Fruit fly (Drosophila melanogaster) whole organism, embryonic: Measurements from ENCODE around the gene MED15.

Experiments used
- C15 ChIP-seq: fragments of 200-800 bp; sonication (Bioruptor generic); IDR thresholded peaks from 3 replicates; pipeline ENCODE4 v1.3.6; 2022; ENCODE audit warnings: missing biosample characterization, missing genetic modification characterization
- CG1024 ChIP-seq: fragments of 200-800 bp; sonication (Bioruptor generic); IDR thresholded peaks from 2 replicates; pipeline ENCODE4 v1.3.6; 2022; ENCODE audit warnings: missing biosample characterization, missing genetic modification characterization
- CG10321 ChIP-seq: fragments of 200-800 bp; sonication (Bioruptor generic); IDR thresholded peaks from 2 replicates; pipeline ENCODE4 v1.3.6; 2022; ENCODE audit warnings: missing biosample characterization, missing genetic modification characterization
- CG10462 ChIP-seq: fragments of 200-800 bp; sonication (Bioruptor generic); optimal IDR thresholded peaks from 2 replicates; lab custom pipeline; 2016; ENCODE audit warnings: missing biosample characterization, missing genetic modification characterization
- CG10565 ChIP-seq: fragments of 200-800 bp; sonication (Bioruptor generic); optimal IDR thresholded peaks from 3 replicates; lab custom pipeline; 2016; ENCODE audit warnings: missing biosample characterization, mild to moderate bottlenecking, missing genetic modification characterization
- CG10654 ChIP-seq: fragments of 200-800 bp; sonication (Bioruptor generic); optimal IDR thresholded peaks from 2 replicates; lab custom pipeline; 2016; ENCODE audit warnings: missing biosample characterization, missing genetic modification characterization
- CG12942 ChIP-seq: fragments of 200-800 bp; sonication (Bioruptor generic); optimal IDR thresholded peaks from 3 replicates; lab custom pipeline; 2016; ENCODE audit warnings: missing biosample characterization, missing genetic modification characterization
- CG13287 ChIP-seq: fragments of 200-800 bp; sonication (Bioruptor generic); IDR thresholded peaks from 2 replicates; pipeline ENCODE4 v1.3.6; 2022; ENCODE audit warnings: missing biosample characterization, missing genetic modification characterization; ENCODE audit not compliant: partially characterized antibody
- CG1529 ChIP-seq: fragments of 200-800 bp; sonication (Bioruptor generic); optimal IDR thresholded peaks from 3 replicates; lab custom pipeline; 2018; ENCODE audit warnings: missing biosample characterization, missing genetic modification characterization
- CG15601 ChIP-seq: fragments of 200-800 bp; sonication (Bioruptor generic); optimal IDR thresholded peaks from 3 replicates; lab custom pipeline; 2019; ENCODE audit warnings: missing biosample characterization, mild to moderate bottlenecking, missing genetic modification characterization, moderate library complexity
- CG1602 ChIP-seq: fragments of 200-800 bp; sonication (Bioruptor generic); optimal IDR thresholded peaks from 3 replicates; lab custom pipeline; 2016; ENCODE audit warnings: missing biosample characterization, missing genetic modification characterization
- CG17328 ChIP-seq: fragments of 200-800 bp; sonication (Bioruptor generic); IDR thresholded peaks from 2 replicates; pipeline ENCODE4 v1.3.6; 2022; ENCODE audit warnings: missing biosample characterization, missing genetic modification characterization
- CG2875 ChIP-seq: fragments of 200-800 bp; sonication (Bioruptor generic); optimal IDR thresholded peaks from 2 replicates; lab custom pipeline; 2017; ENCODE audit warnings: missing biosample characterization, mild to moderate bottlenecking, missing genetic modification characterization, missing genetic modification reagents
- CG30020 ChIP-seq: fragments of 200-800 bp; optimal IDR thresholded peaks from 2 replicates; lab custom pipeline; 2019; ENCODE audit warnings: missing biosample characterization, mild to moderate bottlenecking, missing genetic modification characterization, moderate library complexity
- CG34376 ChIP-seq: fragments of 200-800 bp; sonication (Bioruptor generic); optimal IDR thresholded peaks from 2 replicates; lab custom pipeline; 2018; ENCODE audit warnings: missing biosample characterization, mild to moderate bottlenecking, missing genetic modification characterization
- CG42726 ChIP-seq: fragments of 200-800 bp; sonication (Bioruptor generic); IDR thresholded peaks from 2 replicates; pipeline ENCODE4 v1.3.6; 2022; ENCODE audit warnings: missing biosample characterization, missing genetic modification characterization; ENCODE audit not compliant: partially characterized antibody
- CG4328 ChIP-seq: fragments of 200-800 bp; sonication (Bioruptor generic); optimal IDR thresholded peaks from 3 replicates; lab custom pipeline; 2017; ENCODE audit warnings: missing biosample characterization, missing genetic modification reagents, missing genetic modification characterization
- CG6854 ChIP-seq: fragments of 200-800 bp; sonication (Bioruptor generic); optimal IDR thresholded peaks from 3 replicates; lab custom pipeline; 2017; ENCODE audit warnings: missing biosample characterization, mild to moderate bottlenecking, missing genetic modification characterization
- CG9437 ChIP-seq: fragments of 200-800 bp; sonication (Bioruptor generic); optimal IDR thresholded peaks from 2 replicates; lab custom pipeline; 2018; ENCODE audit warnings: missing biosample characterization, mild to moderate bottlenecking, missing genetic modification characterization
- Chrac-16 ChIP-seq: fragments of 200-800 bp; sonication (Bioruptor generic); optimal IDR thresholded peaks from 3 replicates; lab custom pipeline; 2016; ENCODE audit warnings: missing biosample characterization, missing genetic modification characterization
- E2f2 ChIP-seq: fragments of 200-800 bp; sonication (Bioruptor generic); IDR thresholded peaks from 2 replicates; pipeline ENCODE4 v1.3.6; 2022; ENCODE audit warnings: missing biosample characterization, missing genetic modification characterization
- ERR ChIP-seq: fragments of 200-800 bp; sonication (Bioruptor generic); optimal IDR thresholded peaks from 2 replicates; lab custom pipeline; 2016; ENCODE audit warnings: missing biosample characterization, missing genetic modification characterization
- HmgD ChIP-seq: fragments of 200-800 bp; sonication (Bioruptor generic); optimal IDR thresholded peaks from 3 replicates; lab custom pipeline; 2016; ENCODE audit warnings: missing biosample characterization, missing genetic modification characterization
- HmgZ ChIP-seq: fragments of 200-800 bp; sonication (Bioruptor generic); optimal IDR thresholded peaks from 2 replicates; lab custom pipeline; 2018; ENCODE audit warnings: missing biosample characterization, mild to moderate bottlenecking, missing genetic modification characterization
- Mes4 ChIP-seq: fragments of 200-800 bp; sonication (Bioruptor generic); optimal IDR thresholded peaks from 2 replicates; lab custom pipeline; 2016; ENCODE audit warnings: missing biosample characterization, missing genetic modification characterization
- NfI ChIP-seq: fragments of 200-800 bp; sonication (Bioruptor generic); optimal IDR thresholded peaks from 3 replicates; lab custom pipeline; 2018; ENCODE audit warnings: missing biosample characterization, mild to moderate bottlenecking, missing genetic modification characterization, moderate library complexity
- Xrp1 ChIP-seq: fragments of 200-800 bp; sonication (Bioruptor generic); IDR thresholded peaks from 2 replicates; pipeline ENCODE4 v1.3.6; 2022; ENCODE audit warnings: missing biosample characterization, missing genetic modification characterization
- abd-A ChIP-seq: fragments of 200-800 bp; sonication (Bioruptor generic); optimal IDR thresholded peaks from 3 replicates; lab custom pipeline; 2019; ENCODE audit warnings: missing biosample characterization, mild to moderate bottlenecking, missing genetic modification characterization, moderate library complexity
- bbx ChIP-seq: fragments of 200-800 bp; sonication (Bioruptor generic); IDR thresholded peaks from 2 replicates; pipeline ENCODE4 v1.3.6; 2022; ENCODE audit warnings: missing biosample characterization, missing genetic modification characterization; ENCODE audit not compliant: partially characterized antibody
- crc ChIP-seq: fragments of 200-800 bp; sonication (Bioruptor generic); optimal IDR thresholded peaks from 2 replicates; lab custom pipeline; 2016; ENCODE audit warnings: missing biosample characterization, missing genetic modification characterization
- crol ChIP-seq: fragments of 200-800 bp; sonication (Bioruptor generic); IDR thresholded peaks from 2 replicates; pipeline ENCODE4 v1.3.6; 2022; ENCODE audit warnings: missing biosample characterization, missing genetic modification characterization
- da ChIP-seq: fragments of 200-800 bp; sonication (Bioruptor generic); optimal IDR thresholded peaks from 2 replicates; lab custom pipeline; 2016; ENCODE audit warnings: missing biosample characterization, missing genetic modification characterization
- dati ChIP-seq: fragments of 200-800 bp; sonication (Bioruptor generic); IDR thresholded peaks from 2 replicates; pipeline ENCODE4 v1.3.6; 2022; ENCODE audit warnings: missing biosample characterization, missing genetic modification characterization
- dimm ChIP-seq: fragments of 200-800 bp; sonication (Bioruptor generic); IDR thresholded peaks from 2 replicates; pipeline ENCODE4 v1.3.6; 2022; ENCODE audit warnings: missing biosample characterization, missing genetic modification characterization
- dmrt99B ChIP-seq: fragments of 200-800 bp; sonication (Bioruptor generic); optimal IDR thresholded peaks from 2 replicates; lab custom pipeline; 2018; ENCODE audit warnings: missing biosample characterization, mild to moderate bottlenecking, missing genetic modification characterization, moderate library complexity
- emc ChIP-seq: fragments of 200-800 bp; sonication (Bioruptor generic); optimal IDR thresholded peaks from 2 replicates; lab custom pipeline; 2016; ENCODE audit warnings: missing biosample characterization, missing genetic modification characterization
- ftz-f1 ChIP-seq: fragments of 200-800 bp; sonication (Bioruptor generic); optimal IDR thresholded peaks from 2 replicates; lab custom pipeline; 2016; ENCODE audit warnings: missing biosample characterization, missing genetic modification characterization
- gem ChIP-seq: fragments of 200-800 bp; sonication (Bioruptor generic); optimal IDR thresholded peaks from 2 replicates; lab custom pipeline; 2019; ENCODE audit warnings: missing biosample characterization, mild to moderate bottlenecking, missing genetic modification characterization, moderate library complexity
- gfzf ChIP-seq: fragments of 200-800 bp; sonication (Bioruptor generic); optimal IDR thresholded peaks from 2 replicates; lab custom pipeline; 2016; ENCODE audit warnings: missing biosample characterization, mild to moderate bottlenecking, missing genetic modification characterization, moderate library complexity
- ken ChIP-seq: fragments of 200-800 bp; sonication (Bioruptor generic); IDR thresholded peaks from 3 replicates; pipeline ENCODE4 v1.3.6; 2022; ENCODE audit warnings: missing biosample characterization, missing genetic modification characterization
- lbe ChIP-seq: fragments of 200-800 bp; sonication (Bioruptor generic); optimal IDR thresholded peaks from 2 replicates; lab custom pipeline; 2016; ENCODE audit warnings: missing biosample characterization, mild to moderate bottlenecking, missing genetic modification characterization
- lilli ChIP-seq: fragments of 200-800 bp; sonication (Bioruptor generic); optimal IDR thresholded peaks from 3 replicates; lab custom pipeline; 2016; ENCODE audit warnings: missing biosample characterization, missing genetic modification characterization
- nerfin-1 ChIP-seq: fragments of 200-800 bp; sonication (Bioruptor generic); optimal IDR thresholded peaks from 3 replicates; lab custom pipeline; 2019; ENCODE audit warnings: missing biosample characterization, mild to moderate bottlenecking, missing genetic modification characterization, moderate library complexity
- nom ChIP-seq: fragments of 200-800 bp; sonication (Bioruptor generic); optimal IDR thresholded peaks from 2 replicates; lab custom pipeline; 2017; ENCODE audit warnings: missing biosample characterization, missing genetic modification characterization, mild to moderate bottlenecking, moderate library complexity, missing genetic modification reagents
- p53 ChIP-seq: fragments of 200-800 bp; sonication (Bioruptor generic); optimal IDR thresholded peaks from 2 replicates; lab custom pipeline; 2016; ENCODE audit warnings: missing biosample characterization, missing genetic modification characterization
- peb ChIP-seq: fragments of 200-800 bp; sonication (Bioruptor generic); IDR thresholded peaks from 2 replicates; pipeline ENCODE4 v1.3.6; 2022; ENCODE audit warnings: missing biosample characterization, missing genetic modification characterization
- sens ChIP-seq: fragments of 200-800 bp; sonication (Bioruptor generic); peaks from one replicate; lab custom pipeline; 2016; ENCODE audit warnings: missing biosample characterization, missing genetic modification characterization
- sqz ChIP-seq: fragments of 200-800 bp; sonication (Bioruptor generic); optimal IDR thresholded peaks from 3 replicates; lab custom pipeline; 2018; ENCODE audit warnings: missing biosample characterization, mild to moderate bottlenecking, missing genetic modification characterization
- stwl ChIP-seq: fragments of 200-800 bp; sonication (Bioruptor generic); optimal IDR thresholded peaks from 3 replicates; lab custom pipeline; 2018; ENCODE audit warnings: missing biosample characterization, mild to moderate bottlenecking, missing genetic modification characterization, moderate library complexity
- yki ChIP-seq: fragments of >200 bp; optimal IDR thresholded peaks from 3 replicates; lab custom pipeline; 2018
- zen2 ChIP-seq: fragments of 200-800 bp; sonication (Bioruptor generic); IDR thresholded peaks from 3 replicates; pipeline ENCODE4 v1.3.6; 2022; ENCODE audit warnings: missing biosample characterization, missing genetic modification characterization; ENCODE audit not compliant: partially characterized antibody

MED15 gene

DNA sequence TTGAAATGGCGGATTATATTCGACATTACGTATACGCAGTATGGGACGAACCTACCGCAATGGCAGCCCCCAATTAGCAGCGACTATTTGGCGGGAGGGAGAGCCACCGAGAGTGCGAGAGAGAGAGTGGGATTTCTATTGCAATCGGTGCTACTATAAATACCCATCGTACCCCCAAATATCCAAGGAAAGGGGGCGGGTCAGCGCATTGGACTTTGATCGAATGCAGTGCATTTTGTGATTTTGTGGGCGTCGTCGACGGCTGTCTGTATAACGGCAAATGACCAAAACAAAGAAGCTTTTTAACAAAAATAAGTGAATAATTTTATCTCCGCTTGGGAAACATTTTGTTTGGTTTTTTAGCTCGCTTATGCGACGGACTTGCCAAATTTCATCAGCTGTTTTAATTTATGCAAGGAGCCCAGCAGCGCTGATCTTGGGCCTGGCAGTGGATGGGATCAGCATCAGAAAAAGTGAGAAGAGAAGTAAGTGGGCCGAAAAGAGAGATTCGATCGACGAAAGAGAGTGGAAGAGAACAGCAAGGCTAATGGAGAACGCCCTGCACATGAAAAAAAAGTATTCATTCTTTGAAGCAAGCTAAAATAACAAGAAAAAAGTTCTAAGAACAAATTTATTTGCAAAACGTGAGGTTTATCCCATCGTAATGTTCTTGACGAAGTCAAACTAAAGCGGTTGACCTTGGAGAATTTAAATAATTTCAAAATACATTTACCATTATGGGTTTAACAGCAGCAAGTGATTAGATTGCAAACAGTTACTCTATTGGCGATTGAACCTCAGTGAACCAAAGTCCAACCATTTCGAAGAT is 15.1 kb downstream of the MED15 start (continued):
- TF ChIP-seq crc (GFP tag; lab: Kevin White, UChicago) = no peak
- TF ChIP-seq peb (GFP tag; lab: Robert Waterston, UW) = no peak
- no peak for TF ChIP-seq ftz-f1
- no peak for TF ChIP-seq p53 (GFP tag; lab: Kevin White, UChicago)
- no peak for TF ChIP-seq CG6854
- no peak for TF ChIP-seq C15 (GFP tag; lab: Robert Waterston, UW)
- no peak for TF ChIP-seq zen2 (GFP tag; lab: Robert Waterston, UW)
- no peak for TF ChIP-seq bbx (GFP tag; lab: Robert Waterston, UW)
- TF ChIP-seq CG4328 (GFP tag; lab: Kevin White, UChicago) = no peak
- no peak for TF ChIP-seq emc
- no peak for TF ChIP-seq crol (GFP tag; lab: Robert Waterston, UW)
- TF ChIP-seq dimm = no peak
- peak; percentile 38 for TF ChIP-seq ERR (GFP tag; lab: Kevin White, UChicago)
- TF ChIP-seq lbe (GFP tag; lab: Kevin White, UChicago) = no peak
- no peak for TF ChIP-seq Mes4 (GFP tag; lab: Kevin White, UChicago)
- no peak for TF ChIP-seq stwl (tag; lab: Kevin White, UChicago)
- TF ChIP-seq abd-A (tag; lab: Kevin White, UChicago) = no peak
- no peak for TF ChIP-seq Chrac-16
- TF ChIP-seq CG15601 = no peak
- TF ChIP-seq Xrp1 (GFP tag; lab: Robert Waterston, UW) = no peak
- no peak for TF ChIP-seq CG13287 (GFP tag; lab: Robert Waterston, UW)
- TF ChIP-seq CG1024 (GFP tag; lab: Robert Waterston, UW) = no peak
- peak; percentile 16 for TF ChIP-seq CG9437 (GFP tag; lab: Kevin White, UChicago)
- peak; percentile 16; the same call in 1 of the 2 replicates for TF ChIP-seq E2f2 (GFP tag; lab: Robert Waterston, UW)
- no peak for TF ChIP-seq CG12942 (GFP tag; lab: Kevin White, UChicago)
- no peak for TF ChIP-seq sqz (GFP tag; lab: Kevin White, UChicago)
- TF ChIP-seq CG10321 (GFP tag; lab: Robert Waterston, UW) = no peak
- TF ChIP-seq CG10654 (GFP tag; lab: Kevin White, UChicago) = no peak
- peak; percentile 66 for TF ChIP-seq gem (tag; lab: Kevin White, UChicago)
- peak; percentile 1 for TF ChIP-seq CG1602 (GFP tag; lab: Kevin White, UChicago)
- TF ChIP-seq CG30020 = no peak
- no peak for TF ChIP-seq da (GFP tag; lab: Kevin White, UChicago)
- no peak for TF ChIP-seq CG10565 (GFP tag; lab: Kevin White, UChicago)
- peak; percentile 52 for TF ChIP-seq nom (GFP tag; lab: Kevin White, UChicago)
- no peak for TF ChIP-seq dati
- TF ChIP-seq ken = no peak
- no peak for TF ChIP-seq CG34376 (GFP tag; lab: Kevin White, UChicago)
- no peak for TF ChIP-seq CG10462
- TF ChIP-seq nerfin-1 (tag; lab: Kevin White, UChicago) = no peak
- no peak for TF ChIP-seq lilli (GFP tag; lab: Kevin White, UChicago)
- TF ChIP-seq NfI (GFP tag; lab: Kevin White, UChicago) = no peak
- peak; percentile 45 for TF ChIP-seq dmrt99B
- no peak for TF ChIP-seq gfzf (GFP tag; lab: Kevin White, UChicago)
- TF ChIP-seq yki (lab: Kevin White, UChicago) = no peak
- no peak for TF ChIP-seq CG2875
- no peak for TF ChIP-seq HmgZ
- no peak for TF ChIP-seq CG17328 (GFP tag; lab: Robert Waterston, UW)
- no peak for TF ChIP-seq HmgD (GFP tag; lab: Kevin White, UChicago)
- TF ChIP-seq CG42726 (GFP tag; lab: Robert Waterston, UW) = no peak
- TF ChIP-seq CG1529 (GFP tag; lab: Kevin White, UChicago) = no peak
- peak; percentile 91 for TF ChIP-seq sens
